Fruit fly (Drosophila melanogaster) whole organism, embryonic: ENCODE results near the gene net.

Source experiments
- Ada2b ChIP-seq: fragments of 200-800 bp; sonication (Bioruptor generic); IDR thresholded peaks from 2 replicates; pipeline ENCODE4 v1.3.6; 2022; ENCODE audit warnings: missing biosample characterization, missing genetic modification characterization
- Adf1 ChIP-seq: fragments of 200-800 bp; sonication (Bioruptor generic); IDR thresholded peaks from 2 replicates; pipeline ENCODE4 v1.3.6; 2022; ENCODE audit warnings: missing biosample characterization, missing genetic modification characterization
- CG10366 ChIP-seq: fragments of 200-800 bp; sonication (Bioruptor generic); IDR thresholded peaks from 2 replicates; pipeline ENCODE4 v1.3.6; 2022; ENCODE audit warnings: missing biosample characterization, missing genetic modification characterization
- CG11247 ChIP-seq: fragments of 200-800 bp; sonication (Bioruptor generic); IDR thresholded peaks from 2 replicates; pipeline ENCODE4 v1.3.6; 2022; ENCODE audit warnings: missing biosample characterization, missing genetic modification characterization
- CG12104 ChIP-seq: fragments of 200-800 bp; sonication (Bioruptor generic); optimal IDR thresholded peaks from 3 replicates; lab custom pipeline; 2016; ENCODE audit warnings: missing biosample characterization, missing genetic modification characterization
- CG1233 ChIP-seq: fragments of 200-800 bp; sonication (Bioruptor generic); optimal IDR thresholded peaks from 4 replicates; lab custom pipeline; 2018; ENCODE audit warnings: missing biosample characterization, mild to moderate bottlenecking, missing genetic modification characterization
- CG12659 ChIP-seq: fragments of 200-800 bp; sonication (Bioruptor generic); optimal IDR thresholded peaks from 3 replicates; lab custom pipeline; 2017; ENCODE audit warnings: mild to moderate bottlenecking, missing biosample characterization, missing genetic modification reagents, missing genetic modification characterization
- CG12744 ChIP-seq: fragments of 200-800 bp; sonication (Bioruptor generic); optimal IDR thresholded peaks from 2 replicates; lab custom pipeline; 2016; ENCODE audit warnings: missing biosample characterization, missing genetic modification characterization
- CG15514 ChIP-seq: fragments of 200-800 bp; sonication (Bioruptor generic); optimal IDR thresholded peaks from 3 replicates; lab custom pipeline; 2017; ENCODE audit warnings: missing biosample characterization, missing genetic modification characterization, mild to moderate bottlenecking, moderate library complexity, missing genetic modification reagents
- CG17385 ChIP-seq: fragments of 200-800 bp; sonication (Bioruptor generic); optimal IDR thresholded peaks from 3 replicates; lab custom pipeline; 2018; ENCODE audit warnings: missing biosample characterization, mild to moderate bottlenecking, missing genetic modification characterization
- CG2116 ChIP-seq: fragments of 200-800 bp; sonication (Bioruptor generic); optimal IDR thresholded peaks from 3 replicates; lab custom pipeline; 2018; ENCODE audit warnings: missing biosample characterization, mild to moderate bottlenecking, missing genetic modification characterization
- CG2120 ChIP-seq: fragments of 200-800 bp; sonication (Bioruptor generic); optimal IDR thresholded peaks from 3 replicates; lab custom pipeline; 2016; ENCODE audit warnings: missing biosample characterization, missing genetic modification characterization
- CG2712 ChIP-seq: fragments of 200-800 bp; optimal IDR thresholded peaks from 3 replicates; lab custom pipeline; 2019; ENCODE audit warnings: missing biosample characterization, mild to moderate bottlenecking, missing genetic modification characterization, moderate library complexity
- CG32772 ChIP-seq: fragments of 200-800 bp; sonication (Bioruptor generic); IDR thresholded peaks from 2 replicates; pipeline ENCODE4 v1.3.6; 2022; ENCODE audit warnings: missing biosample characterization, missing genetic modification characterization
- CG3407 ChIP-seq: fragments of 200-800 bp; sonication (Bioruptor generic); optimal IDR thresholded peaks from 2 replicates; lab custom pipeline; 2018; ENCODE audit warnings: missing biosample characterization, mild to moderate bottlenecking, missing genetic modification characterization
- CG34422 ChIP-seq: fragments of 200-800 bp; sonication (Bioruptor generic); IDR thresholded peaks from 3 replicates; pipeline ENCODE4 v1.3.6; 2022; ENCODE audit warnings: missing biosample characterization, missing genetic modification characterization
- CG3847 ChIP-seq: fragments of 200-800 bp; sonication (Bioruptor generic); IDR thresholded peaks from 2 replicates; pipeline ENCODE4 v1.3.6; 2022; ENCODE audit warnings: missing biosample characterization, missing genetic modification characterization
- CG4730 ChIP-seq: fragments of 200-800 bp; sonication (Bioruptor generic); IDR thresholded peaks from 2 replicates; pipeline ENCODE4 v1.3.6; 2022; ENCODE audit warnings: missing biosample characterization, missing genetic modification characterization
- CG7987 ChIP-seq: fragments of 200-800 bp; sonication (Bioruptor generic); optimal IDR thresholded peaks from 2 replicates; lab custom pipeline; 2018; ENCODE audit warnings: missing biosample characterization, mild to moderate bottlenecking, missing genetic modification characterization, moderate library complexity
- Dfd ChIP-seq, 2 experiments: fragments of >200 bp; optimal IDR thresholded peaks; 2 replicates each; lab custom pipeline; 2017; ENCODE audit warnings: missing biosample characterization in 2 of 2, missing genetic modification characterization in 2 of 2
- Drgx ChIP-seq: fragments of 200-800 bp; sonication (Bioruptor generic); IDR thresholded peaks from 2 replicates; pipeline ENCODE4 v1.3.6; 2022; ENCODE audit warnings: missing biosample characterization, missing genetic modification characterization
- Fer2 ChIP-seq: fragments of 200-800 bp; sonication (Bioruptor generic); optimal IDR thresholded peaks from 2 replicates; lab custom pipeline; 2018; ENCODE audit warnings: missing biosample characterization, mild to moderate bottlenecking, missing genetic modification characterization, moderate library complexity
- HLH4C ChIP-seq: fragments of 200-800 bp; sonication (Bioruptor generic); IDR thresholded peaks from 3 replicates; pipeline ENCODE4 v1.3.6; 2022; ENCODE audit warnings: missing biosample characterization, missing genetic modification characterization; ENCODE audit not compliant: partially characterized antibody
- NC2β ChIP-seq: fragments of 200-800 bp; sonication (Bioruptor generic); optimal IDR thresholded peaks from 2 replicates; lab custom pipeline; 2016; ENCODE audit warnings: missing biosample characterization, missing genetic modification characterization
- Nf-YB ChIP-seq: fragments of 200-800 bp; sonication (Bioruptor generic); optimal IDR thresholded peaks from 3 replicates; lab custom pipeline; 2019; ENCODE audit warnings: missing biosample characterization, mild to moderate bottlenecking, missing genetic modification characterization, moderate library complexity
- Nf-YC ChIP-seq: fragments of 200-800 bp; optimal IDR thresholded peaks from 3 replicates; lab custom pipeline; 2019; ENCODE audit warnings: missing biosample characterization, mild to moderate bottlenecking, missing genetic modification characterization, moderate library complexity
- Opbp ChIP-seq: fragments of 200-800 bp; sonication (Bioruptor generic); IDR thresholded peaks from 3 replicates; pipeline ENCODE4 v1.3.6; 2022; ENCODE audit warnings: missing biosample characterization, missing genetic modification characterization; ENCODE audit not compliant: partially characterized antibody
- PHDP ChIP-seq: fragments of 200-800 bp; sonication (Bioruptor generic); optimal IDR thresholded peaks from 3 replicates; lab custom pipeline; 2018; ENCODE audit warnings: missing biosample characterization, mild to moderate bottlenecking, missing genetic modification characterization, moderate library complexity
- cato ChIP-seq: fragments of 200-800 bp; sonication (Bioruptor generic); optimal IDR thresholded peaks from 2 replicates; lab custom pipeline; 2016; ENCODE audit warnings: missing biosample characterization, missing genetic modification characterization, borderline replicate concordance
- caup ChIP-seq: fragments of 200-800 bp; sonication (Bioruptor generic); optimal IDR thresholded peaks from 3 replicates; lab custom pipeline; 2017; ENCODE audit warnings: missing biosample characterization, mild to moderate bottlenecking, missing genetic modification characterization, moderate library complexity; ENCODE audit not compliant: severe bottlenecking
- corto ChIP-seq: fragments of 200-800 bp; sonication (Bioruptor generic); optimal IDR thresholded peaks from 2 replicates; lab custom pipeline; 2016; ENCODE audit warnings: missing biosample characterization, mild to moderate bottlenecking, missing genetic modification characterization, moderate library complexity
- crol ChIP-seq: fragments of 200-800 bp; sonication (Bioruptor generic); IDR thresholded peaks from 2 replicates; pipeline ENCODE4 v1.3.6; 2022; ENCODE audit warnings: missing biosample characterization, missing genetic modification characterization
- dpn ChIP-seq, 2 experiments: fragments of 200-800 bp; sonication (Bioruptor generic); optimal IDR thresholded peaks; 3 replicates each; lab custom pipeline; 2016; ENCODE audit warnings: missing biosample characterization in 2 of 2, missing genetic modification characterization in 2 of 2
- eyg ChIP-seq: fragments of 200-800 bp; sonication (Bioruptor generic); optimal IDR thresholded peaks from 3 replicates; lab custom pipeline; 2016; ENCODE audit warnings: missing biosample characterization, missing genetic modification characterization
- jumu ChIP-seq: fragments of 200-800 bp; sonication (Bioruptor generic); optimal IDR thresholded peaks from 3 replicates; lab custom pipeline; 2016; ENCODE audit warnings: missing biosample characterization, missing genetic modification characterization
- ken ChIP-seq: fragments of 200-800 bp; sonication (Bioruptor generic); IDR thresholded peaks from 3 replicates; pipeline ENCODE4 v1.3.6; 2022; ENCODE audit warnings: missing biosample characterization, missing genetic modification characterization
- lab ChIP-seq: fragments of 200-800 bp; sonication (Bioruptor generic); optimal IDR thresholded peaks from 3 replicates; lab custom pipeline; 2017; ENCODE audit warnings: missing biosample characterization, missing genetic modification characterization, mild to moderate bottlenecking, moderate library complexity, missing genetic modification reagents
- luna ChIP-seq: fragments of 200-800 bp; sonication (Bioruptor generic); optimal IDR thresholded peaks from 2 replicates; lab custom pipeline; 2016; ENCODE audit warnings: missing biosample characterization, missing genetic modification characterization
- org-1 ChIP-seq: fragments of 200-800 bp; sonication (Bioruptor generic); optimal IDR thresholded peaks from 2 replicates; lab custom pipeline; 2017; ENCODE audit warnings: missing biosample characterization, missing genetic modification characterization
- rib ChIP-seq: fragments of 200-800 bp; sonication (Bioruptor generic); IDR thresholded peaks from 2 replicates; pipeline ENCODE4 v1.3.6; 2022; ENCODE audit warnings: missing biosample characterization, missing genetic modification characterization
- run ChIP-seq: fragments of 200-800 bp; sonication (Bioruptor generic); optimal IDR thresholded peaks from 3 replicates; lab custom pipeline; 2018; ENCODE audit warnings: missing biosample characterization, mild to moderate bottlenecking, missing genetic modification characterization
- sc ChIP-seq, 3 experiments: fragments of >200 bp in 2 of 3; fragments of 200-800 bp in 1 of 3; sonication (Bioruptor generic) in 1 of 3; optimal IDR thresholded peaks; 2 replicates in 2 of 3; 3 replicates in 1 of 3; lab custom pipeline; 2017; ENCODE audit warnings: mild to moderate bottlenecking in 1 of 3, missing biosample characterization in 1 of 3, missing genetic modification characterization in 1 of 3, missing genetic modification reagents in 1 of 3
- ssp ChIP-seq: fragments of 200-800 bp; sonication (Bioruptor generic); IDR thresholded peaks from 2 replicates; pipeline ENCODE4 v1.3.6; 2022; ENCODE audit warnings: missing biosample characterization, missing genetic modification characterization
- unc-4 ChIP-seq: fragments of 200-800 bp; sonication (Bioruptor generic); IDR thresholded peaks from 2 replicates; pipeline ENCODE4 v1.3.6; 2022; ENCODE audit warnings: missing biosample characterization, missing genetic modification characterization; ENCODE audit not compliant: partially characterized antibody
- usp ChIP-seq: fragments of >200 bp; optimal IDR thresholded peaks from 2 replicates; lab custom pipeline; 2017; ENCODE audit warnings: missing biosample characterization, missing genetic modification characterization
- wek ChIP-seq: fragments of 200-800 bp; sonication (Bioruptor generic); optimal IDR thresholded peaks from 3 replicates; lab custom pipeline; 2018; ENCODE audit warnings: missing biosample characterization, mild to moderate bottlenecking, missing genetic modification characterization, moderate library complexity
- zen2 ChIP-seq: fragments of 200-800 bp; sonication (Bioruptor generic); IDR thresholded peaks from 3 replicates; pipeline ENCODE4 v1.3.6; 2022; ENCODE audit warnings: missing biosample characterization, missing genetic modification characterization; ENCODE audit not compliant: partially characterized antibody
- zf30C ChIP-seq: fragments of 200-800 bp; sonication (Bioruptor generic); optimal IDR thresholded peaks from 3 replicates; lab custom pipeline; 2018; ENCODE audit warnings: missing biosample characterization, mild to moderate bottlenecking, missing genetic modification characterization

Gene net

dm6 chr2L:131466-132270 lies 44.5 kb upstream of the net start, which contains the start of gene Gs1 (continued):
- TF ChIP-seq ssp (GFP tag; lab: Robert Waterston, UW) (no peak), CG2116 (GFP tag; lab: Kevin White, UChicago) (no peak), CG3847 (GFP tag; lab: Robert Waterston, UW) (no peak), Ada2b (no peak), rib (GFP tag; lab: Robert Waterston, UW) (no peak), CG12104 (GFP tag; lab: Kevin White, UChicago) (no peak), CG34422 (peak; percentile 32; the same call in 1 of the 3 replicates), CG7987 (GFP tag; lab: Kevin White, UChicago) (peak; percentile 29), crol (GFP tag; lab: Robert Waterston, UW) (peak; percentile 32; the same call in 1 of the 2 replicates), wek (GFP tag; lab: Kevin White, UChicago) (no peak), dpn (GFP tag; optimal IDR thresholded peaks at IDR 0.05; lab: Kevin White, UChicago) (peak; percentile 7 to 29), Dfd (GFP tag; optimal IDR thresholded peaks at IDR 0.05; lab: Kevin White, UChicago) (no peak), Opbp (0 out of 3 replicates have a peak, but pooled peaks have one; percentile 45), corto (GFP tag; lab: Kevin White, UChicago) (no peak), Drgx (GFP tag; lab: Robert Waterston, UW) (peak; percentile 58), run (tag; lab: Kevin White, UChicago) (peak; percentile 7), NC2β (GFP tag; lab: Kevin White, UChicago) (no peak), CG17385 (peak; percentile 58), PHDP (tag; lab: Kevin White, UChicago) (peak; percentile 20), ken (no peak), lab (GFP tag; lab: Kevin White, UChicago) (peak; percentile 81), caup (GFP tag; lab: Kevin White, UChicago) (peak; percentile 60), CG11247 (no peak), zf30C (no peak), CG4730 (GFP tag; lab: Robert Waterston, UW) (no peak), CG2120 (peak; percentile 35), Adf1 (GFP tag; lab: Robert Waterston, UW) (peak; percentile 79), CG1233 (GFP tag; lab: Kevin White, UChicago) (peak; percentile 37), Nf-YB (GFP tag; lab: Kevin White, UChicago) (peak; percentile 65), jumu (no peak), sc (optimal IDR thresholded peaks at IDR 0.05; lab: Kevin White, UChicago) (no peak), sc (GFP tag; optimal IDR thresholded peaks at IDR 0.05; lab: Kevin White, UChicago) (no peak), CG12659 (GFP tag; lab: Kevin White, UChicago) (peak; percentile 36), CG10366 (GFP tag; lab: Robert Waterston, UW) (no peak), CG32772 (GFP tag; lab: Robert Waterston, UW) (no peak), Fer2 (no peak), CG15514 (GFP tag; lab: Kevin White, UChicago) (peak; percentile 44), HLH4C (GFP tag; lab: Robert Waterston, UW) (no peak), CG3407 (peak; percentile 16), Nf-YC (peak; percentile 85), usp (GFP tag; lab: Kevin White, UChicago) (no peak), CG12744 (GFP tag; lab: Kevin White, UChicago) (no peak), luna (GFP tag; lab: Kevin White, UChicago) (no peak), cato (GFP tag; lab: Kevin White, UChicago) (no peak), unc-4 (GFP tag; lab: Robert Waterston, UW) (peak; percentile 52), zen2 (GFP tag; lab: Robert Waterston, UW) (peak; percentile 68; the same call in 2 of the 3 replicates), CG2712 (peak; percentile 30), org-1 (GFP tag; lab: Kevin White, UChicago) (no peak), eyg (GFP tag; lab: Kevin White, UChicago) (peak; percentile 1)
